Fruit fly (Drosophila melanogaster) whole organism, prepupa: ENCODE data around the gene CG6937.

Source experiments
- CG11902 ChIP-seq: fragments of 200-800 bp; sonication (Bioruptor generic); optimal IDR thresholded peaks from 3 replicates; lab custom pipeline; 2016; ENCODE audit warnings: missing biosample characterization, missing genetic modification characterization
- CG1621 ChIP-seq: fragments of 200-800 bp; sonication (Bioruptor generic); optimal IDR thresholded peaks from 3 replicates; lab custom pipeline; 2018; ENCODE audit warnings: missing biosample characterization, mild to moderate bottlenecking, missing genetic modification characterization
- CG3919 ChIP-seq: fragments of 200-800 bp; sonication (Bioruptor generic); optimal IDR thresholded peaks from 3 replicates; lab custom pipeline; 2016; ENCODE audit warnings: missing biosample characterization, missing genetic modification characterization
- Smox ChIP-seq: fragments of 200-800 bp; sonication (Bioruptor generic); optimal IDR thresholded peaks from 3 replicates; lab custom pipeline; 2016; ENCODE audit warnings: missing biosample characterization, missing genetic modification characterization
- Sox102F ChIP-seq: fragments of 200-800 bp; sonication (Bioruptor generic); optimal IDR thresholded peaks from 2 replicates; lab custom pipeline; 2016; ENCODE audit warnings: missing biosample characterization, mild to moderate bottlenecking, missing genetic modification characterization
- fd85E ChIP-seq: fragments of 200-800 bp; sonication (Bioruptor generic); optimal IDR thresholded peaks from 3 replicates; lab custom pipeline; 2016; ENCODE audit warnings: missing biosample characterization, missing genetic modification characterization
- salr ChIP-seq, 2 experiments: fragments of 200-800 bp; sonication (Bioruptor generic); optimal IDR thresholded peaks; 3 replicates each; lab custom pipeline; 2016 to 2018; ENCODE audit warnings: missing biosample characterization in 2 of 2, missing genetic modification characterization in 2 of 2, mild to moderate bottlenecking in 1 of 2
- topi ChIP-seq: fragments of 200-800 bp; sonication (Bioruptor generic); optimal IDR thresholded peaks from 3 replicates; lab custom pipeline; 2016; ENCODE audit warnings: missing biosample characterization, missing genetic modification characterization
- vri ChIP-seq: fragments of 200-800 bp; sonication (Bioruptor generic); optimal IDR thresholded peaks from 3 replicates; lab custom pipeline; 2016; ENCODE audit warnings: missing biosample characterization, mild to moderate bottlenecking, missing genetic modification characterization

DNA sequence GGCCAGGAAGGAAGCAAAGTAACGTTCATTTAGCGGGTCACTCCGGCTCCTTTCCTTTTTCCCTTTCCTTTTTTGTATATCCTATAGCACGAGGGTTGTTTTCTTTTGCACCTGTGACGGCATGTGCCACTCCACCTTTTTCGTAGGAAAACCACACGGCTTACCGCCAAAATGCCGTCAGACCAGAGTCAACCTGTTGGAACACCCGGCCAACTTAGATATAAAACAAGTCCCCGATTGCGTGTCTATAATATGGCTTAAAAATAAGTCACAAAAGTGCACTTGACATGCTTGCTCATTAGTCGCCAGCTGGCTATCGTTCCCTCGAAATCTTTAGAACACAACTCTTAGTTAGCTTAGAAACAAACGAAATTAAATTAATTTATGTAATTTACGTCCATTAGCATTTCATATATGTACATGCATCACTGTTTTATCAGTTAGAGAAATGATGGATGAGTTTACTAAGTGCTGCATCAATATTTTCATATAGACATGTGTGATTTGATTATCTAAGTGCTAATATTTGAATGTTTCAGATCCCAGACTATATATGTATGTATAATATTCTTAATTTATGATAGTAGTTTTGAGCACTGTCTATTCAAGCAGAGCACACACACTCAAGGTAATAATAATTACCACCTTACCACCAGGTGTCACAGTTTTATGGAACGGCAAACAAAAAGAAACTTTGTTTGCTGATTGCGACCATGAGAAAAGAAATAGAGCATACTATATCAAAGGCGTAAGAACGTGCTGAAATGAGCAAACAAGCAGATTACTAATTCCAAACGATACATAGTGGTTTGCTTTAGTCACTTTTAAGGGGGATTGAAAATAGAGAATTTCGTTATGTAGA, 50.2 kb downstream of the CG6937 start:
- TF ChIP-seq fd85E (GFP tag; lab: Kevin White, UChicago): no peak
- TF ChIP-seq CG1621 (tag; lab: Kevin White, UChicago): no peak
- no peak for TF ChIP-seq CG3919 (GFP tag; lab: Kevin White, UChicago)
- TF ChIP-seq vri: no peak
- no peak for TF ChIP-seq salr (GFP tag; optimal IDR thresholded peaks at IDR 0.05; lab: Kevin White, UChicago)
- TF ChIP-seq topi: no peak
- TF ChIP-seq Sox102F (GFP tag; lab: Kevin White, UChicago): no peak
- TF ChIP-seq CG11902 (GFP tag; lab: Kevin White, UChicago): no peak
- no peak for TF ChIP-seq Smox (GFP tag; lab: Kevin White, UChicago)
